Fruit fly (Drosophila melanogaster): ENCODE measurements around the gene PAPLA1.

PAPLA1 gene

dm6 chr2L:8128911-8129310 is 30.5 kb downstream of the PAPLA1 start:
- no peak for TF ChIP-seq noc (tag; optimal IDR thresholded peaks at IDR 0.05)

- TF ChIP-seq noc (tag; optimal IDR thresholded peaks at IDR 0.05): peak; percentile 32
These were observed 32.4 kb downstream of the PAPLA1 start, which contains the start of the genes CG12375 and CG8668 for dm6 chr2L:8126849-8127602. Gene CG12375 (minus strand): TSS chr2L:8126890. Gene CG8668 (plus strand): TSS chr2L:8127001.

- peak; percentile 7 for TF ChIP-seq noc (tag; optimal IDR thresholded peaks at IDR 0.05)
These were observed 35.6 kb downstream of the PAPLA1 start, which contains the start of the genes mon2 and CG8673 for dm6 chr2L:8123711-8124379. Gene mon2 (minus strand): TSS chr2L:8124010. Gene CG8673 (plus strand): TSS chr2L:8124329.

- TF ChIP-seq noc (tag; optimal IDR thresholded peaks at IDR 0.05): peak; percentile 41
These were observed 42.7 kb downstream of the PAPLA1 start for dm6 chr2L:8116632-8117193.

dm6 chr2L:8110549-8111438 is 48.6 kb downstream of the PAPLA1 start:
- no peak for TF ChIP-seq noc (tag; optimal IDR thresholded peaks at IDR 0.05)

dm6 chr2L:8104706-8105105 is 54.7 kb downstream of the PAPLA1 start:
- no peak for TF ChIP-seq noc (tag; optimal IDR thresholded peaks at IDR 0.05)

- no peak for TF ChIP-seq noc (tag; optimal IDR thresholded peaks at IDR 0.05)
These were observed 55.3 kb downstream of the PAPLA1 start for dm6 chr2L:8104094-8104493.

- TF ChIP-seq noc (tag; optimal IDR thresholded peaks at IDR 0.05): no peak
These were observed 56.4 kb downstream of the PAPLA1 start for dm6 chr2L:8103073-8103472.

dm6 chr2L:8100489-8101352 is 58.7 kb downstream of the PAPLA1 start:
- peak; percentile 64 for TF ChIP-seq noc (tag; optimal IDR thresholded peaks at IDR 0.05)

dm6 chr2L:8099615-8100375 is 59.6 kb downstream of the PAPLA1 start:
- TF ChIP-seq noc (tag; optimal IDR thresholded peaks at IDR 0.05): no peak

dm6 chr2L:8099050-8099449 is 60.4 kb downstream of the PAPLA1 start:
- TF ChIP-seq noc (tag; optimal IDR thresholded peaks at IDR 0.05): no peak

- no peak for TF ChIP-seq noc (tag; optimal IDR thresholded peaks at IDR 0.05)
These were observed 61.2 kb downstream of the PAPLA1 start for dm6 chr2L:8097964-8098945.

- TF ChIP-seq noc (tag; optimal IDR thresholded peaks at IDR 0.05): peak; percentile 84
These were observed 62.0 kb downstream of the PAPLA1 start for dm6 chr2L:8097461-8097860.
